Fruit fly (Drosophila melanogaster) whole organism, embryonic: ENCODE data around the gene eIF4E5.

Experiments used
- CG16813 ChIP-seq: fragments of 200-800 bp; sonication (Bioruptor generic); IDR thresholded peaks from 3 replicates; pipeline ENCODE4 v1.3.6; 2022; ENCODE audit warnings: missing biosample characterization, missing genetic modification characterization; ENCODE audit not compliant: partially characterized antibody
- CG16863 ChIP-seq: fragments of 200-800 bp; sonication (Bioruptor generic); optimal IDR thresholded peaks from 3 replicates; lab custom pipeline; 2016; ENCODE audit warnings: missing biosample characterization, missing genetic modification characterization
- CG30020 ChIP-seq: fragments of 200-800 bp; optimal IDR thresholded peaks from 2 replicates; lab custom pipeline; 2019; ENCODE audit warnings: missing biosample characterization, mild to moderate bottlenecking, missing genetic modification characterization, moderate library complexity
- CG42726 ChIP-seq: fragments of 200-800 bp; sonication (Bioruptor generic); IDR thresholded peaks from 2 replicates; pipeline ENCODE4 v1.3.6; 2022; ENCODE audit warnings: missing biosample characterization, missing genetic modification characterization; ENCODE audit not compliant: partially characterized antibody
- Chrac-16 ChIP-seq: fragments of 200-800 bp; sonication (Bioruptor generic); optimal IDR thresholded peaks from 3 replicates; lab custom pipeline; 2016; ENCODE audit warnings: missing biosample characterization, missing genetic modification characterization
- Lpt ChIP-seq: fragments of >200 bp; optimal IDR thresholded peaks from 2 replicates; lab custom pipeline; 2018; ENCODE audit warnings: missing biosample characterization, missing genetic modification characterization
- MBD-R2 ChIP-seq: fragments of 200-800 bp; sonication (Bioruptor generic); IDR thresholded peaks from 2 replicates; pipeline ENCODE4 v1.3.6; 2022; ENCODE audit warnings: missing biosample characterization, missing genetic modification characterization
- lov ChIP-seq, 2 experiments: fragments of 200-800 bp in 1 of 2; fragments of >200 bp in 1 of 2; sonication (Bioruptor generic) in 1 of 2; IDR thresholded peaks in 1 of 2; optimal IDR thresholded peaks in 1 of 2; 2 replicates in 1 of 2; 3 replicates in 1 of 2; pipeline versions ENCODE4 v1.3.6 to Lab custom; 2017 to 2022; ENCODE audit warnings: missing biosample characterization in 1 of 2, missing genetic modification characterization in 1 of 2
- slou ChIP-seq: fragments of 200-800 bp; sonication (Bioruptor generic); optimal IDR thresholded peaks from 3 replicates; lab custom pipeline; 2016; ENCODE audit warnings: missing biosample characterization, missing genetic modification characterization

dm6 chr3L:7855778-7856625 lies 38.7 kb upstream of the eIF4E5 start:
- TF ChIP-seq CG16813 (GFP tag; lab: Robert Waterston, UW) (no peak), CG16863 (no peak), slou (peak; percentile 1), CG42726 (GFP tag; lab: Robert Waterston, UW) (no peak), CG30020 (tag; lab: Kevin White, UChicago) (no peak), lov (optimal IDR thresholded peaks at IDR 0.05; lab: Kevin White, UChicago) (no peak), lov (GFP tag; IDR thresholded peaks at IDR 0.05; lab: Robert Waterston, UW) (no peak), Lpt (no peak), Chrac-16 (GFP tag; lab: Kevin White, UChicago) (peak; percentile 81), MBD-R2 (GFP tag; lab: Robert Waterston, UW) (peak; percentile 33; the same call in 1 of the 2 replicates)
